Worm (Caenorhabditis elegans) whole organism, late embryonic: Measurements from ENCODE around the gene C04E6.12.

Experiments used
- C08G9.2 ChIP-seq: sonication (generic microtip); optimal IDR thresholded peaks from 2 replicates; lab custom pipeline; 2016; ENCODE audit warnings: mild to moderate bottlenecking, missing genetic modification characterization, moderate library complexity, missing compliant biosample characterization
- C38D4.7 ChIP-seq: fragments of 200-800 bp; sonication (Bioruptor generic); optimal IDR thresholded peaks from 2 replicates; lab custom pipeline; 2018; ENCODE audit warnings: mild to moderate bottlenecking, missing genetic modification characterization, moderate library complexity, missing compliant biosample characterization
- K02D7.2 ChIP-seq: sonication (generic microtip); optimal IDR thresholded peaks from 2 replicates; lab custom pipeline; 2017; ENCODE audit warnings: mild to moderate bottlenecking, missing genetic modification characterization, missing compliant biosample characterization
- ahr-1 ChIP-seq: sonication (generic microtip); optimal IDR thresholded peaks from 2 replicates; lab custom pipeline; 2016; ENCODE audit warnings: missing genetic modification characterization, missing compliant biosample characterization
- ama-1 ChIP-seq: fragments of 150-350 bp; optimal IDR thresholded peaks from 2 replicates; lab custom pipeline; 2014
- ceh-14 ChIP-seq: sonication (generic microtip); optimal IDR thresholded peaks from 2 replicates; lab custom pipeline; 2016; ENCODE audit warnings: missing genotype, missing genetic modification characterization, missing compliant biosample characterization
- ceh-24 ChIP-seq: sonication (generic microtip); optimal IDR thresholded peaks from 2 replicates; lab custom pipeline; 2016; ENCODE audit warnings: mild to moderate bottlenecking, missing genetic modification characterization, missing compliant biosample characterization
- ceh-30 ChIP-seq: fragments of 150-350 bp; optimal IDR thresholded peaks from 2 replicates; lab custom pipeline; 2014; ENCODE audit warnings: missing biosample characterization, missing genetic modification characterization
- ceh-31 ChIP-seq: sonication (generic microtip); optimal IDR thresholded peaks from 2 replicates; lab custom pipeline; 2016; ENCODE audit warnings: missing genetic modification characterization, missing compliant biosample characterization
- ceh-45 ChIP-seq: fragments of 200-800 bp; sonication (Bioruptor generic); IDR thresholded peaks from 2 replicates; pipeline ENCODE4 v1.3.6; 2022; ENCODE audit warnings: missing genetic modification reagents, missing genetic modification characterization, missing compliant biosample characterization
- ceh-9 ChIP-seq: sonication (generic microtip); optimal IDR thresholded peaks from 2 replicates; lab custom pipeline; 2016; ENCODE audit warnings: mild to moderate bottlenecking, missing genetic modification characterization, inconsistent platforms, missing compliant biosample characterization
- dmd-4 ChIP-seq: sonication (generic microtip); optimal IDR thresholded peaks from 2 replicates; lab custom pipeline; 2016; ENCODE audit warnings: borderline replicate concordance, missing genetic modification characterization, missing compliant biosample characterization
- elt-4 ChIP-seq: sonication (generic microtip); optimal IDR thresholded peaks from 2 replicates; lab custom pipeline; 2016; ENCODE audit warnings: missing genetic modification characterization, missing compliant biosample characterization
- ets-4 ChIP-seq: sonication (generic microtip); optimal IDR thresholded peaks from 2 replicates; lab custom pipeline; 2016; ENCODE audit warnings: missing genetic modification characterization, missing compliant biosample characterization
- fax-1 ChIP-seq: sonication (generic microtip); optimal IDR thresholded peaks from 2 replicates; lab custom pipeline; 2016; ENCODE audit warnings: missing genotype, missing genetic modification characterization, missing compliant biosample characterization
- fkh-10 ChIP-seq: fragments of 150-350 bp; optimal IDR thresholded peaks from 2 replicates; lab custom pipeline; 2014; ENCODE audit warnings: missing biosample characterization, missing genetic modification reagents, missing genetic modification characterization
- fkh-6 ChIP-seq: sonication (generic microtip); optimal IDR thresholded peaks from 2 replicates; lab custom pipeline; 2016; ENCODE audit warnings: missing genetic modification characterization, missing compliant biosample characterization
- hlh-6 ChIP-seq: sonication (generic microtip); optimal IDR thresholded peaks from 2 replicates; lab custom pipeline; 2016; ENCODE audit warnings: missing genotype, missing genetic modification characterization, missing compliant biosample characterization
- nfya-1 ChIP-seq: sonication (generic microtip); optimal IDR thresholded peaks from 2 replicates; lab custom pipeline; 2017; ENCODE audit warnings: missing genetic modification characterization, mild to moderate bottlenecking, missing compliant biosample characterization, antibody characterized with exemption, moderate library complexity
- nhr-11 ChIP-seq: fragments of 150-350 bp; optimal IDR thresholded peaks from 2 replicates; lab custom pipeline; 2014; ENCODE audit warnings: missing biosample characterization, missing genetic modification characterization
- npax-4 ChIP-seq: sonication (generic microtip); optimal IDR thresholded peaks from 2 replicates; lab custom pipeline; 2016; ENCODE audit warnings: missing genetic modification characterization, missing compliant biosample characterization
- pax-1 ChIP-seq: fragments of 150-350 bp; optimal IDR thresholded peaks from 2 replicates; lab custom pipeline; 2014; ENCODE audit warnings: missing biosample characterization, missing genetic modification characterization
- ref-2 ChIP-seq: sonication (generic microtip); optimal IDR thresholded peaks from 2 replicates; lab custom pipeline; 2016; ENCODE audit warnings: missing genetic modification characterization, missing compliant biosample characterization
- rnt-1 ChIP-seq: sonication (generic microtip); optimal IDR thresholded peaks from 2 replicates; lab custom pipeline; 2016; ENCODE audit warnings: missing genetic modification characterization, missing compliant biosample characterization
- sdc-2 ChIP-seq: sonication (generic microtip); optimal IDR thresholded peaks from 2 replicates; lab custom pipeline; 2016; ENCODE audit warnings: missing genotype, missing genetic modification characterization, missing compliant biosample characterization
- syd-9 ChIP-seq: sonication (generic microtip); optimal IDR thresholded peaks from 2 replicates; lab custom pipeline; 2016; ENCODE audit warnings: mild to moderate bottlenecking, missing genetic modification characterization, moderate library complexity, missing compliant biosample characterization
- tbx-7 ChIP-seq: sonication (generic microtip); optimal IDR thresholded peaks from 2 replicates; lab custom pipeline; 2016; ENCODE audit warnings: missing genotype, missing genetic modification characterization, missing compliant biosample characterization
- ttx-3 ChIP-seq: sonication (generic microtip); optimal IDR thresholded peaks from 2 replicates; lab custom pipeline; 2016; ENCODE audit warnings: missing genetic modification reagents, missing genetic modification characterization, missing compliant biosample characterization
- unc-3 ChIP-seq, 2 experiments: fragments of 200-800 bp in 1 of 2; sonication (Bioruptor generic) in 1 of 2; sonication (generic microtip) in 1 of 2; conservative IDR thresholded peaks in 1 of 2; optimal IDR thresholded peaks in 1 of 2; 2 replicates each; pipeline versions ENCODE4 v1.3.6 to Lab custom; 2016 to 2022; ENCODE audit warnings: missing compliant biosample characterization in 2 of 2, missing genetic modification characterization in 2 of 2, missing genetic modification reagents in 1 of 2
- unc-55 ChIP-seq: sonication (generic microtip); optimal IDR thresholded peaks from 2 replicates; lab custom pipeline; 2017; ENCODE audit warnings: missing biosample characterization, missing genetic modification reagents, missing genetic modification characterization
- zip-5 ChIP-seq: sonication (generic microtip); optimal IDR thresholded peaks from 2 replicates; lab custom pipeline; 2016; ENCODE audit warnings: missing genetic modification characterization, missing compliant biosample characterization
- ztf-16 ChIP-seq: sonication (generic microtip); optimal IDR thresholded peaks from 2 replicates; lab custom pipeline; 2017; ENCODE audit warnings: missing genetic modification characterization, missing compliant biosample characterization

Gene C04E6.12

ce11 chrV:5880064-5880463 lies 39.7 kb downstream of the C04E6.12 start, which contains the start of gene C02G6.3:
TSS of gene C02G6.3 (plus strand) at chrV:5880364.
- no peak for TF ChIP-seq ceh-45 (GFP tag; lab: Robert Waterston, UW)
- TF ChIP-seq unc-55 (GFP tag; lab: Kevin White, UChicago), result no peak
- TF ChIP-seq K02D7.2, result no peak
- TF ChIP-seq syd-9, result no peak
- no peak for TF ChIP-seq ceh-14 (tag; lab: Kevin White, UChicago)
- TF ChIP-seq fkh-10 (GFP tag; lab: Kevin White, UChicago), result no peak
- TF ChIP-seq tbx-7 (tag; lab: Kevin White, UChicago), result no peak
- TF ChIP-seq nfya-1, result no peak
- no peak for TF ChIP-seq ahr-1 (tag; lab: Kevin White, UChicago)
- no peak for TF ChIP-seq nhr-11 (tag; lab: Kevin White, UChicago)

- TF ChIP-seq ztf-16 (tag; lab: Kevin White, UChicago) (no peak), C38D4.7 (GFP tag; lab: Kevin White, UChicago) (no peak), fax-1 (tag; lab: Kevin White, UChicago) (no peak), elt-4 (tag; lab: Kevin White, UChicago) (no peak), unc-3 (GFP tag; conservative IDR thresholded peaks at IDR 0.05; lab: Robert Waterston, UW) (no peak), unc-3 (tag; optimal IDR thresholded peaks at IDR 0.05; lab: Kevin White, UChicago) (no peak), fkh-6 (tag; lab: Kevin White, UChicago) (no peak), rnt-1 (tag; lab: Kevin White, UChicago) (no peak), syd-9 (no peak), hlh-6 (tag; lab: Kevin White, UChicago) (no peak)
These were observed 42.8 kb downstream of the C04E6.12 start for ce11 chrV:5876966-5877365.

- no peak for TF ChIP-seq ceh-31 (tag; lab: Kevin White, UChicago)
- TF ChIP-seq sdc-2 (tag; lab: Kevin White, UChicago), result no peak
- TF ChIP-seq dmd-4 (tag; lab: Kevin White, UChicago), result no peak
- no peak for TF ChIP-seq ceh-30 (tag; lab: Kevin White, UChicago)
- no peak for TF ChIP-seq pax-1 (tag; lab: Kevin White, UChicago)
- no peak for TF ChIP-seq rnt-1 (tag; lab: Kevin White, UChicago)
- TF ChIP-seq ttx-3 (tag; lab: Kevin White, UChicago), result no peak
- no peak for TF ChIP-seq ceh-24 (tag; lab: Kevin White, UChicago)
- no peak for TF ChIP-seq ref-2 (tag; lab: Kevin White, UChicago)
- no peak for TF ChIP-seq C08G9.2 (tag; lab: Kevin White, UChicago)
- no peak for TF ChIP-seq npax-4 (tag; lab: Kevin White, UChicago)
- no peak for TF ChIP-seq zip-5
- TF ChIP-seq fkh-6 (tag; lab: Kevin White, UChicago), result no peak
These were observed 48.0 kb downstream of the C04E6.12 start, which contains the start of gene C02G6.2 for ce11 chrV:5871759-5872158. TSS of gene C02G6.2 (plus strand) at chrV:5872059.

ce11 chrV:5869227-5869626 lies 50.6 kb downstream of the C04E6.12 start, which contains the start of gene F26F12.4:
TSS of gene F26F12.4 (minus strand) at chrV:5869327.
- TF ChIP-seq ama-1 (no peak), ets-4 (no peak), ceh-9 (tag; lab: Kevin White, UChicago) (no peak), ref-2 (tag; lab: Kevin White, UChicago) (no peak)
